Fruit fly (Drosophila melanogaster) whole organism, wandering third instar larva: ENCODE measurements around the gene CG31404.
A peak's percentile ranks its signal among the peaks of the same experiment; 100 is the strongest.

Experiments
- Abd-B ChIP-seq: fragments of >200 bp; optimal IDR thresholded peaks from 2 replicates; lab custom pipeline; 2017; ENCODE audit warnings: missing biosample characterization, missing genetic modification characterization
- CG32264 ChIP-seq: fragments of 200-800 bp; sonication (Bioruptor generic); optimal IDR thresholded peaks from 2 replicates; lab custom pipeline; 2016; ENCODE audit warnings: missing biosample characterization, missing genetic modification characterization
- CG9705 ChIP-seq: fragments of 200-800 bp; sonication (Bioruptor generic); optimal IDR thresholded peaks from 2 replicates; lab custom pipeline; 2018; ENCODE audit warnings: missing biosample characterization, mild to moderate bottlenecking, missing genetic modification characterization
- CrebA ChIP-seq: fragments of 200-800 bp; sonication (Bioruptor generic); optimal IDR thresholded peaks from 2 replicates; lab custom pipeline; 2016; ENCODE audit warnings: missing biosample characterization, mild to moderate bottlenecking, missing genetic modification characterization, borderline replicate concordance
- Dif ChIP-seq: fragments of 200-275, 200-300 bp; sonication (Bioruptor generic); optimal IDR thresholded peaks from 2 replicates; lab custom pipeline; 2018; ENCODE audit warnings: missing biosample characterization, missing genetic modification characterization; ENCODE audit not compliant: partially characterized antibody
- GATAd ChIP-seq: sonication (Bioruptor generic); optimal IDR thresholded peaks from 2 replicates; lab custom pipeline; 2016; ENCODE audit warnings: missing biosample characterization, missing genetic modification characterization
- HLH106 ChIP-seq: fragments of 200-800 bp; optimal IDR thresholded peaks from 3 replicates; lab custom pipeline; 2019; ENCODE audit warnings: missing biosample characterization, mild to moderate bottlenecking, missing genetic modification characterization, moderate library complexity
- Hnf4 ChIP-seq: fragments of 200-800 bp; sonication (Bioruptor generic); optimal IDR thresholded peaks from 2 replicates; lab custom pipeline; 2016; ENCODE audit warnings: missing biosample characterization, mild to moderate bottlenecking, missing genetic modification characterization
- Hr78 ChIP-seq: fragments of >200 bp; optimal IDR thresholded peaks from 2 replicates; lab custom pipeline; 2017; ENCODE audit warnings: missing biosample characterization, missing genetic modification characterization
- Hr83 ChIP-seq: fragments of 200-300 bp; sonication (Bioruptor generic); optimal IDR thresholded peaks from 2 replicates; lab custom pipeline; 2016; ENCODE audit warnings: missing biosample characterization, mild to moderate bottlenecking, missing genetic modification characterization, moderate library complexity; ENCODE audit not compliant: poor library complexity, severe bottlenecking
- Jra ChIP-seq: sonication (Bioruptor generic); optimal IDR thresholded peaks from 2 replicates; lab custom pipeline; 2016; ENCODE audit warnings: missing biosample characterization, missing genetic modification characterization
- Mio ChIP-seq: sonication (Bioruptor generic); optimal IDR thresholded peaks from 2 replicates; lab custom pipeline; 2016; ENCODE audit warnings: missing biosample characterization, missing genetic modification characterization
- OdsH ChIP-seq: fragments of 200-800 bp; sonication (Bioruptor generic); optimal IDR thresholded peaks from 2 replicates; lab custom pipeline; 2016; ENCODE audit warnings: missing biosample characterization, mild to moderate bottlenecking, missing genetic modification characterization
- Rel ChIP-seq, 2 experiments: fragments of 200-800 bp; sonication (Bioruptor generic) in 1 of 2; optimal IDR thresholded peaks; 2 replicates in 1 of 2; 3 replicates in 1 of 2; lab custom pipeline; 2016 to 2019; ENCODE audit warnings: mild to moderate bottlenecking in 2 of 2, missing biosample characterization in 2 of 2, missing genetic modification characterization in 2 of 2, moderate library complexity in 1 of 2
- Sp1 ChIP-seq: fragments of 200-800 bp; sonication (Bioruptor generic); optimal IDR thresholded peaks from 3 replicates; lab custom pipeline; 2019; ENCODE audit warnings: missing biosample characterization, mild to moderate bottlenecking, missing genetic modification characterization, moderate library complexity
- Vsx2 ChIP-seq: fragments of 200-300, 225-300 bp; sonication (Bioruptor generic); optimal IDR thresholded peaks from 2 replicates; lab custom pipeline; 2018; ENCODE audit warnings: missing biosample characterization, missing genetic modification characterization; ENCODE audit not compliant: partially characterized antibody
- br ChIP-seq: fragments of 200-800 bp; sonication (Bioruptor generic); optimal IDR thresholded peaks from 2 replicates; lab custom pipeline; 2016; ENCODE audit warnings: missing biosample characterization, missing genetic modification characterization
- brk ChIP-seq: fragments of 200-800 bp; sonication (Bioruptor generic); optimal IDR thresholded peaks from 2 replicates; lab custom pipeline; 2016; ENCODE audit warnings: missing biosample characterization, mild to moderate bottlenecking, missing genetic modification characterization
- dl ChIP-seq, 2 experiments: fragments of 175-275, 200-275 bp in 1 of 2; fragments of 200-275 bp in 1 of 2; sonication (Bioruptor generic); optimal IDR thresholded peaks; lab custom pipeline; 2018; ENCODE audit warnings: mild to moderate bottlenecking in 2 of 2, missing biosample characterization in 2 of 2, missing genetic modification characterization in 2 of 2, moderate library complexity in 2 of 2; ENCODE audit not compliant: partially characterized antibody in 2 of 2, insufficient read depth in 1 of 2
- dmrt93B ChIP-seq: fragments of 200-800 bp; sonication (Bioruptor generic); optimal IDR thresholded peaks from 2 replicates; lab custom pipeline; 2018; ENCODE audit warnings: missing biosample characterization, mild to moderate bottlenecking, missing genetic modification characterization
- dsf ChIP-seq: sonication (Bioruptor generic); optimal IDR thresholded peaks from 2 replicates; lab custom pipeline; 2016; ENCODE audit warnings: missing biosample characterization, missing genetic modification characterization, borderline replicate concordance
- ey ChIP-seq: fragments of 200-800 bp; sonication (Bioruptor generic); optimal IDR thresholded peaks from 2 replicates; lab custom pipeline; 2016; ENCODE audit warnings: missing biosample characterization, missing genetic modification characterization
- foxo ChIP-seq, 2 experiments: fragments of 200-800 bp; sonication (Bioruptor generic); optimal IDR thresholded peaks; 2 replicates in 1 of 2; 3 replicates in 1 of 2; lab custom pipeline; 2016 to 2017; ENCODE audit warnings: missing biosample characterization in 2 of 2, missing genetic modification characterization in 2 of 2
- fru ChIP-seq: fragments of 200-800 bp; sonication (Bioruptor generic); optimal IDR thresholded peaks from 3 replicates; lab custom pipeline; 2016; ENCODE audit warnings: missing biosample characterization, mild to moderate bottlenecking, missing genetic modification characterization
- h ChIP-seq: fragments of 200-800 bp; sonication (Bioruptor generic); optimal IDR thresholded peaks from 3 replicates; lab custom pipeline; 2016; ENCODE audit warnings: missing biosample characterization, mild to moderate bottlenecking, missing genetic modification characterization
- jim ChIP-seq: fragments of 175-275, 200-325 bp; sonication (Bioruptor generic); optimal IDR thresholded peaks from 2 replicates; lab custom pipeline; 2016; ENCODE audit warnings: missing biosample characterization, mild to moderate bottlenecking, missing genetic modification characterization
- lola ChIP-seq: fragments of >200 bp; optimal IDR thresholded peaks from 2 replicates; lab custom pipeline; 2017; ENCODE audit warnings: missing biosample characterization, missing genetic modification characterization
- psq ChIP-seq: fragments of 200-800 bp; sonication (Bioruptor generic); optimal IDR thresholded peaks from 3 replicates; lab custom pipeline; 2017; ENCODE audit warnings: missing biosample characterization, mild to moderate bottlenecking, missing genetic modification characterization, moderate library complexity
- rgr ChIP-seq: fragments of 200-800 bp; sonication (Bioruptor generic); optimal IDR thresholded peaks from 3 replicates; lab custom pipeline; 2016; ENCODE audit warnings: missing biosample characterization, mild to moderate bottlenecking, missing genetic modification characterization
- sage ChIP-seq: fragments of 200-800 bp; sonication (Bioruptor generic); optimal IDR thresholded peaks from 2 replicates; lab custom pipeline; 2016; ENCODE audit warnings: missing biosample characterization, mild to moderate bottlenecking, missing genetic modification characterization
- sv ChIP-seq: fragments of 200-800 bp; sonication (Bioruptor generic); optimal IDR thresholded peaks from 3 replicates; lab custom pipeline; 2016; ENCODE audit warnings: missing biosample characterization, missing genetic modification characterization
- tai ChIP-seq: sonication (Bioruptor generic); optimal IDR thresholded peaks from 2 replicates; lab custom pipeline; 2016; ENCODE audit warnings: missing biosample characterization, missing genetic modification characterization
- usp ChIP-seq: fragments of >200 bp; optimal IDR thresholded peaks from 2 replicates; lab custom pipeline; 2017; ENCODE audit warnings: missing biosample characterization, missing genetic modification characterization
- woc ChIP-seq: sonication (Bioruptor generic); optimal IDR thresholded peaks from 2 replicates; lab custom pipeline; 2016; ENCODE audit warnings: missing biosample characterization, mild to moderate bottlenecking, missing genetic modification characterization

Gene CG31404

DNA sequence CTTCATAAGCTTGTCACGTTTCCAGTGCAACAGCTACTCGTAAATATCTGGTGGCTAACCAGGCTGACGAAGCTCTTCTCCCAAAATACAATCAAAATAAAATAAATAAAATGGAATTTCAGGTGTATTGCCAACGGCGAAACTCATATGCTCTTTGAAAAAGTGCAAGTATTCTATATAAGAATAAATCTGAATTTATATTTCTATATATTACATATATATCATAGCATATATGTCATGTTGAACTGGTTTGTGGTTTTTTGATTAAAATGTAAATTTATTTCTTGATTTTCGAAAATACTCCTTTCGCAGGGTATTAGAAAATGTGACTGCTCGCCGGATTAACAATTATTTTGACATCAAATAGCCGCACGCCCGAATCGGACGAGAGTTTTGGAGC, 28.1 kb downstream of the CG31404 start:
- TF ChIP-seq usp = no peak
- peak; percentile 37 for TF ChIP-seq rgr (GFP tag; lab: Kevin White, UChicago)
- peak; percentile 57 for TF ChIP-seq HLH106 (tag; lab: Kevin White, UChicago)
- TF ChIP-seq psq (GFP tag; lab: Kevin White, UChicago) = peak; percentile 25
- TF ChIP-seq Mio = no peak
- peak; percentile 21 for TF ChIP-seq OdsH (GFP tag; lab: Kevin White, UChicago)
- peak; percentile 9 for TF ChIP-seq h (GFP tag; lab: Kevin White, UChicago)
- TF ChIP-seq dsf (GFP tag; lab: Kevin White, UChicago) = no peak
- TF ChIP-seq dmrt93B (GFP tag; lab: Kevin White, UChicago) = peak; percentile 4
- TF ChIP-seq Sp1 (GFP tag; lab: Kevin White, UChicago) = peak; percentile 35
- peak in 1 of 2 experiments; percentile 19 for TF ChIP-seq foxo (GFP tag; optimal IDR thresholded peaks at IDR 0.05; lab: Kevin White, UChicago)
- no peak for TF ChIP-seq Hr78 (GFP tag; lab: Kevin White, UChicago)

- TF ChIP-seq jim (GFP tag; lab: Kevin White, UChicago) = no peak
- no peak for TF ChIP-seq sv
- TF ChIP-seq Hnf4 (GFP tag; lab: Kevin White, UChicago) = no peak
- no peak for TF ChIP-seq Vsx2 (GFP tag; lab: Kevin White, UChicago)
- TF ChIP-seq Abd-B (GFP tag; lab: Kevin White, UChicago) = no peak
- no peak for TF ChIP-seq Rel (GFP tag; optimal IDR thresholded peaks at IDR 0.05; lab: Kevin White, UChicago)
- no peak for TF ChIP-seq Rel (tag; optimal IDR thresholded peaks at IDR 0.05; lab: Kevin White, UChicago)
- TF ChIP-seq dl (GFP tag; optimal IDR thresholded peaks at IDR 0.05; lab: Kevin White, UChicago; ENCODE audit: insufficient read depth in 1 of 2, partially characterized antibody in 2 of 2) = no peak
- no peak for TF ChIP-seq Dif (GFP tag; lab: Kevin White, UChicago)
- no peak for TF ChIP-seq Jra (GFP tag; lab: Kevin White, UChicago)
- no peak for TF ChIP-seq Hr83
- TF ChIP-seq lola = no peak
- no peak for TF ChIP-seq dmrt93B (GFP tag; lab: Kevin White, UChicago)
- no peak for TF ChIP-seq tai (GFP tag; lab: Kevin White, UChicago)
- TF ChIP-seq rgr (GFP tag; lab: Kevin White, UChicago) = no peak
These were observed 29.3 kb downstream of the CG31404 start for dm6 chr3R:19346532-19346931.

DNA sequence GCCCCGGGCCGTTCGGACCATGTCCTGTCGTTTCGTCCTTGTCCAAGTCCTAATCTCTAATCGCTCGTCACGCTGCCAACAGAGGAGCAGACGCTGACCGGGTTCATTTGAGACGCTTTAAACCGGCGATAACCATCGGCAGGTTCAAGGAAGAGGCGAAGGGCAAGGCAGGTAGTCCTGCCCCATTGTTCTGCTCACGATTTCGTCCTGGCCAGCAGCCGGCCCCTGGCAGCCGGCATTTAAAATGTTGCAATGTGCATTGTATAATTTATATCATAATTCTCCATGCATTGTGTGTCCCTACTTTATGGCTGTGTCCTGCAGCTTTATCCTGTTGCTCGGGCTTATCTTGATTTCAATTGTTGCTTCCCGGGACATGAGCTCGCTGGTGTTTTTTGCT, 30.6 kb downstream of the CG31404 start:
- TF ChIP-seq brk (GFP tag; lab: Kevin White, UChicago) = no peak
- no peak for TF ChIP-seq woc (GFP tag; lab: Kevin White, UChicago)
- TF ChIP-seq sage = no peak
- no peak for TF ChIP-seq GATAd (GFP tag; lab: Kevin White, UChicago)
- TF ChIP-seq Vsx2 (GFP tag; lab: Kevin White, UChicago) = no peak
- TF ChIP-seq Mio = no peak
- no peak for TF ChIP-seq CG9705
- TF ChIP-seq dsf (GFP tag; lab: Kevin White, UChicago) = no peak
- TF ChIP-seq usp = no peak
- no peak for TF ChIP-seq psq (GFP tag; lab: Kevin White, UChicago)

dm6 chr3R:19343534-19344325, 32.1 kb downstream of the CG31404 start:
- no peak for TF ChIP-seq h (GFP tag; lab: Kevin White, UChicago)

dm6 chr3R:19341779-19342178, 34.0 kb downstream of the CG31404 start:
- TF ChIP-seq CG32264 (GFP tag; lab: Kevin White, UChicago) = no peak
- no peak for TF ChIP-seq jim (GFP tag; lab: Kevin White, UChicago)
- no peak for TF ChIP-seq sv
- no peak for TF ChIP-seq ey (GFP tag; lab: Kevin White, UChicago)
- TF ChIP-seq h (GFP tag; lab: Kevin White, UChicago) = no peak
- no peak for TF ChIP-seq Hr83
- no peak for TF ChIP-seq Hnf4 (GFP tag; lab: Kevin White, UChicago)
- no peak for TF ChIP-seq psq (GFP tag; lab: Kevin White, UChicago)
- no peak for TF ChIP-seq CrebA
- no peak for TF ChIP-seq fru (GFP tag; lab: Kevin White, UChicago)
- no peak for TF ChIP-seq Jra (GFP tag; lab: Kevin White, UChicago)
- no peak for TF ChIP-seq Mio
- TF ChIP-seq dmrt93B (GFP tag; lab: Kevin White, UChicago) = no peak
- TF ChIP-seq HLH106 (tag; lab: Kevin White, UChicago) = no peak
- TF ChIP-seq br = no peak
- TF ChIP-seq rgr (GFP tag; lab: Kevin White, UChicago) = no peak
- TF ChIP-seq GATAd (GFP tag; lab: Kevin White, UChicago) = no peak
